Fruit fly (Drosophila melanogaster): Measurements from ENCODE around the gene CG1142.
A peak's percentile ranks its signal among the peaks of the same experiment; 100 is the strongest.

The CG1142 gene

DNA sequence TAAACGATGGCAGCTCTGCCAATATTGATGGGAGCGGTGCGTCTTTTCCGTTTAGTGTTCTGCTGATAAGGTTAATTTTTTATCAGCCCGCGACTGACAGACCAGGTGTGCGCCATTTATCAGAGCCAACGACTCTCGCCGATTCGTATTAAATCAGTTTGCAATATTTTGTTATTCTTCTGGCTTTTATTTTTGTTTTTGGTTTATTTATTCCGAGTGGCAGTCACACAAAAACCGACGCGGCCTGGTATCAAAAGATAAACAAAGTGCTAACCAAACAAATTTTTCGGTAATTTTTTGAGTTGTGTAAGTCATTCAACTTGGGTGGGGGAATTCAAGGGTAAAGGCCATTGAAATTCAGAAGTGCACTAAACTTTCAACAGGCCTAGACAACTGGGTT lies 23.9 kb upstream of the CG1142 start:
- no peak for TF ChIP-seq Pif1B (GFP tag; optimal IDR thresholded peaks at IDR 0.05)
- no peak for TF ChIP-seq CG10348 (GFP tag; IDR thresholded peaks at IDR 0.05)
- no peak for TF ChIP-seq CG14655 (GFP tag; optimal IDR thresholded peaks at IDR 0.05)
- TF ChIP-seq CG12605 (GFP tag; IDR thresholded peaks at IDR 0.05), result no peak
- TF ChIP-seq gl (tag; optimal IDR thresholded peaks at IDR 0.05), result no peak
- no peak for TF ChIP-seq CG15710 (tag; optimal IDR thresholded peaks at IDR 0.05)
- TF ChIP-seq CG13204 (GFP tag; optimal IDR thresholded peaks at IDR 0.05), result no peak
- TF ChIP-seq rn (GFP tag; IDR thresholded peaks at IDR 0.05), result no peak
- no peak for TF ChIP-seq CG32121 (GFP tag; IDR thresholded peaks at IDR 0.05)
- no peak for TF ChIP-seq CG9948 (tag; optimal IDR thresholded peaks at IDR 0.05)
- no peak for TF ChIP-seq CG17806 (tag; optimal IDR thresholded peaks at IDR 0.05)
- TF ChIP-seq Pif1A (GFP tag; optimal IDR thresholded peaks at IDR 0.05), result no peak
- TF ChIP-seq CG8301 (tag; optimal IDR thresholded peaks at IDR 0.05), result no peak
- TF ChIP-seq CG8159 (tag; optimal IDR thresholded peaks at IDR 0.05), result no peak
- no peak for TF ChIP-seq D1 (tag; optimal IDR thresholded peaks at IDR 0.05)
- TF ChIP-seq CG34367 (tag; optimal IDR thresholded peaks at IDR 0.05), result no peak
- no peak for TF ChIP-seq Ets98B (GFP tag; IDR thresholded peaks at IDR 0.05)
- TF ChIP-seq fd96Ca (GFP tag; IDR thresholded peaks at IDR 0.05), result no peak
- no peak for TF ChIP-seq EcR (GFP tag; optimal IDR thresholded peaks at IDR 0.05)
- no peak for TF ChIP-seq Snoo (tag; optimal IDR thresholded peaks at IDR 0.05)

DNA sequence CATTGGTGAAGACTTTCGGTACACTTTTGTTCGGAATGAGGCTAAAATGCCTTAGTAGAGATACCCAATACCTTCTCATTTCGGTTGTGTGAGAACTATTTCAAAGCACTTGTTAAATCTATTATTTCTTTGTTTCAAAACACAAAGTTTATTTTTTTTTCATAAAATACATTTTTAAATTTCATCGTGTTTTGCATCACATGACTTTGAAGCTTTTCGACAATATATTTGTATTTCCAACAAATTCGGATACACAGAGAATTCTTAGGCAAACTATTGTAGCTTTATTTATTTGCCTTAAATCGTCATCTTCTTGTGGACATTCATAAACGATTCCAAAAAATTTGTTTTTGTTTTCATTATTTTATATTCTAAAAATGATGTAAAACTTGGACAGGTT lies 20.2 kb upstream of the CG1142 start, which contains the start of gene alpha-Est10:
TSS of gene alpha-Est10 (minus strand) at position 101 of the 400 bp plus-strand sequence.
- no peak for TF ChIP-seq CG12605 (GFP tag; IDR thresholded peaks at IDR 0.05)
- TF ChIP-seq CG8159 (tag; optimal IDR thresholded peaks at IDR 0.05), result no peak
- TF ChIP-seq CG34367 (tag; optimal IDR thresholded peaks at IDR 0.05), result no peak
- TF ChIP-seq rn (GFP tag; IDR thresholded peaks at IDR 0.05), result no peak
- no peak for TF ChIP-seq Snoo (tag; optimal IDR thresholded peaks at IDR 0.05)
- no peak for TF ChIP-seq CG9948 (tag; optimal IDR thresholded peaks at IDR 0.05)
- TF ChIP-seq gl (tag; optimal IDR thresholded peaks at IDR 0.05), result no peak
- TF ChIP-seq EcR (GFP tag; optimal IDR thresholded peaks at IDR 0.05), result no peak
- no peak for TF ChIP-seq fd96Ca (GFP tag; IDR thresholded peaks at IDR 0.05)
- TF ChIP-seq D1 (tag; optimal IDR thresholded peaks at IDR 0.05), result no peak
- no peak for TF ChIP-seq CG17806 (tag; optimal IDR thresholded peaks at IDR 0.05)
- no peak for TF ChIP-seq CG4496 (GFP tag; IDR thresholded peaks at IDR 0.05)

DNA sequence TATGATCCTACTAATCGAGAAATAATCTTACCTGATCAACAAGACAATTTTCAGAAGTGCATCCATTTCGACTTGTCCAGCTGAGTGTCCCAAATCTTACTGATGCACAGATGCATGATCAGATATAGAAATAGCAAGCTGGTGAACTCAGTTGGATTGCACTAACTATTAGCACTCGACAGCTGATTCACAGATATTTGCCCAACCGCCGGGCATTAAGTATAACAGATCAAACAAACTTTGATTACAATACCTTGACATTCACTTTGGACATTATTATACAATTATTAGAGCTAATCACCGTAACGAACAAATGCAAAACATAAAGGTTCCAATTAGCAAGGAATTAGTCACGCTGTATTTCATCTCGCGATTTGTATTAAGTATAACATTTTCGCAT lies 19.6 kb upstream of the CG1142 start, which contains the start of gene CG42656:
TSS of gene CG42656 (minus strand) at position 101 of the 400 bp plus-strand sequence.
- TF ChIP-seq Pif1A (GFP tag; optimal IDR thresholded peaks at IDR 0.05) (no peak), rn (GFP tag; IDR thresholded peaks at IDR 0.05) (no peak), Snoo (tag; optimal IDR thresholded peaks at IDR 0.05) (no peak)

DNA sequence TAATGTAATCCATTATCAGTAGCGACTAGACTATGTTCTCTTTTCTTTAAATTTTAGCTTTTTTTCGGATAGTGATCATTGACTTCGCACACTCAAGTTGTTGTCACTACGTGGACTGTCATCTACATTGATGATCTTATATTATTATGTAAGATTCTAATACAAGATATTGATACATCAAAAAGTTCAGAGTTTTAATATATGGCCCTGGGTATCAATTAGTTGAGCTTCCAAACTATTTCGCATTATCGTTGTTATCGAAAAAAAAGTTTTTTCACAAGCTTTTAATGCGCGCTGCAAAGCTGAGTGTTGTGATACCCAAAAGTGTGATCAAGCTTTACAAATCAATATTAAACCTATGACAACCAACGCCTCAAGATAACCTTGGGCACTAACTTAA lies 18.5 kb upstream of the CG1142 start:
- no peak for TF ChIP-seq CG15710 (tag; optimal IDR thresholded peaks at IDR 0.05)
- TF ChIP-seq Ets98B (GFP tag; IDR thresholded peaks at IDR 0.05), result peak; percentile 17; the same call in 1 of the 2 replicates

DNA sequence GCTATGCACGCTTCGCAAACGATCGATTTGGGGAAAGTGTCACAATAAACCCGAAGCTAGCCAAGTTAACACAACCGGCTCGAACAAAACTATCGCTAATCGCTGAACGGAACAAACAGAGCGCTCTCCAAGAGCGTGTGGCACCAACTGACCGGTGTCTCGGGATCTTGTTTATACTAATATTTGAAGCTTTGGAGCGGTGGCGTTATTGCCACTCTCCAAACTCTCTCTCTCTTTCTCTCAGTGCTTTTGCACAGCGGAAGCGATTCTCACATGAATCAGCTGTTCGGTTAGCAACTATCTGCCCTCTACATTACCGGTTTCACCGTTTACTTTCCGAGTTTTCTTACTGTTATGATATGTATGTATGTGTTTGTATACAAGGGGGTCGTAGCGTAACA lies 17.9 kb upstream of the CG1142 start:
- no peak for TF ChIP-seq CG8301 (tag; optimal IDR thresholded peaks at IDR 0.05)
- TF ChIP-seq Ets98B (GFP tag; IDR thresholded peaks at IDR 0.05), result peak; percentile 66; the same call in 1 of the 2 replicates
- no peak for TF ChIP-seq gl (tag; optimal IDR thresholded peaks at IDR 0.05)
- no peak for TF ChIP-seq Pif1A (GFP tag; optimal IDR thresholded peaks at IDR 0.05)
- TF ChIP-seq fd96Ca (GFP tag; IDR thresholded peaks at IDR 0.05), result 0 out of 3 replicates have a peak, but pooled peaks have one; percentile 11
- TF ChIP-seq CG10348 (GFP tag; IDR thresholded peaks at IDR 0.05), result no peak
- TF ChIP-seq CG9948 (tag; optimal IDR thresholded peaks at IDR 0.05), result no peak
- TF ChIP-seq CG12605 (GFP tag; IDR thresholded peaks at IDR 0.05), result peak; percentile 38
- TF ChIP-seq CG4496 (GFP tag; IDR thresholded peaks at IDR 0.05), result peak; percentile 63; the same call in 2 of the 3 replicates
- no peak for TF ChIP-seq CG34367 (tag; optimal IDR thresholded peaks at IDR 0.05)
- TF ChIP-seq CG14655 (GFP tag; optimal IDR thresholded peaks at IDR 0.05), result no peak
- no peak for TF ChIP-seq rn (GFP tag; IDR thresholded peaks at IDR 0.05)

DNA sequence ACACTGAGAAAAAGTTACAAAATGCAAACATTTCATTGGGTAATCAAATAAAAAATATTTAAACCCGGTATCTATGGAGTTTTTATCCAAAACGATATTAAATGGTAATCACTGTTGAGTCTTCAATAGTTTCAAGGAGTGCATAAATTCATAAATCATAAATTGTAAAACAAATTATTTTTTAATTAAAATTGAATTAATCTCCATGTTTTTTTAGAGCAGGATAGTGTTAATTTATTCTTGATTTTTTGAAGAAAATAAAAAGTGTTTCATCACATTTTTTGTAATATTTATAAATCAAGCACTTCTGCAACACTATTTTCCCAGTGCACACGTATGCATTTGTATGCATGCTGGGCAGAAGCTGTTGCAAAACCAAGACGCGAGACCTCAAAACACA lies 17.3 kb upstream of the CG1142 start:
- peak; percentile 64 for TF ChIP-seq Snoo (tag; optimal IDR thresholded peaks at IDR 0.05)
- peak; percentile 53 for TF ChIP-seq rn (GFP tag; IDR thresholded peaks at IDR 0.05)
- TF ChIP-seq CG12605 (GFP tag; IDR thresholded peaks at IDR 0.05), result peak; percentile 35; the same call in 1 of the 2 replicates
- no peak for TF ChIP-seq D1 (tag; optimal IDR thresholded peaks at IDR 0.05)
- TF ChIP-seq Pif1B (GFP tag; optimal IDR thresholded peaks at IDR 0.05), result peak; percentile 56
- no peak for TF ChIP-seq EcR (GFP tag; optimal IDR thresholded peaks at IDR 0.05)
- peak; percentile 85 for TF ChIP-seq CG14655 (GFP tag; optimal IDR thresholded peaks at IDR 0.05)
- TF ChIP-seq fd96Ca (GFP tag; IDR thresholded peaks at IDR 0.05), result no peak
- TF ChIP-seq CG9948 (tag; optimal IDR thresholded peaks at IDR 0.05), result peak; percentile 70
- no peak for TF ChIP-seq gl (tag; optimal IDR thresholded peaks at IDR 0.05)
- TF ChIP-seq CG10348 (GFP tag; IDR thresholded peaks at IDR 0.05), result no peak
- peak; percentile 70 for TF ChIP-seq CG8159 (tag; optimal IDR thresholded peaks at IDR 0.05)
- TF ChIP-seq CG4496 (GFP tag; IDR thresholded peaks at IDR 0.05), result peak; percentile 71; the same call in 2 of the 3 replicates
- TF ChIP-seq CG13204 (GFP tag; optimal IDR thresholded peaks at IDR 0.05), result no peak
- peak; percentile 61 for TF ChIP-seq CG17806 (tag; optimal IDR thresholded peaks at IDR 0.05)
- TF ChIP-seq CG8301 (tag; optimal IDR thresholded peaks at IDR 0.05), result peak; percentile 79
- TF ChIP-seq CG15710 (tag; optimal IDR thresholded peaks at IDR 0.05), result peak; percentile 63
- TF ChIP-seq CG34367 (tag; optimal IDR thresholded peaks at IDR 0.05), result peak; percentile 43
- TF ChIP-seq Pif1A (GFP tag; optimal IDR thresholded peaks at IDR 0.05), result peak; percentile 70
- peak; percentile 82 for TF ChIP-seq CG32121 (GFP tag; IDR thresholded peaks at IDR 0.05)
- peak; percentile 45; the same call in 1 of the 2 replicates for TF ChIP-seq Ets98B (GFP tag; IDR thresholded peaks at IDR 0.05)

Measured in whole organism, pupa.